Worm (Caenorhabditis elegans) whole organism, late embryonic: ENCODE data around the gene srm-5.

Experiments used
- C38D4.7 ChIP-seq: fragments of 200-800 bp; sonication (Bioruptor generic); optimal IDR thresholded peaks from 2 replicates; lab custom pipeline; 2018; ENCODE audit warnings: mild to moderate bottlenecking, missing genetic modification characterization, moderate library complexity, missing compliant biosample characterization
- K02D7.2 ChIP-seq: sonication (generic microtip); optimal IDR thresholded peaks from 2 replicates; lab custom pipeline; 2017; ENCODE audit warnings: mild to moderate bottlenecking, missing genetic modification characterization, missing compliant biosample characterization
- K09A11.1 ChIP-seq: sonication (generic microtip); optimal IDR thresholded peaks from 2 replicates; lab custom pipeline; 2017; ENCODE audit warnings: antibody characterized with exemption, mild to moderate bottlenecking, missing genetic modification characterization, missing compliant biosample characterization; ENCODE audit not compliant: insufficient read depth
- T23F11.4 ChIP-seq: fragments of 200-800 bp; sonication (Bioruptor generic); optimal IDR thresholded peaks from 2 replicates; lab custom pipeline; 2018; ENCODE audit warnings: mild to moderate bottlenecking, missing genetic modification characterization, missing compliant biosample characterization
- ama-1 ChIP-seq: fragments of 150-350 bp; optimal IDR thresholded peaks from 2 replicates; lab custom pipeline; 2014
- ceh-2 ChIP-seq: sonication (generic microtip); optimal IDR thresholded peaks from 2 replicates; lab custom pipeline; 2016; ENCODE audit warnings: missing genotype, missing genetic modification characterization, missing compliant biosample characterization
- ceh-24 ChIP-seq: sonication (generic microtip); optimal IDR thresholded peaks from 2 replicates; lab custom pipeline; 2016; ENCODE audit warnings: mild to moderate bottlenecking, missing genetic modification characterization, missing compliant biosample characterization
- ceh-34 ChIP-seq: sonication (generic microtip); optimal IDR thresholded peaks from 2 replicates; lab custom pipeline; 2016; ENCODE audit warnings: mild to moderate bottlenecking, missing genetic modification characterization, missing compliant biosample characterization
- ceh-48 ChIP-seq: sonication (generic microtip); optimal IDR thresholded peaks from 2 replicates; lab custom pipeline; 2016; ENCODE audit warnings: missing genetic modification characterization, inconsistent platforms, missing compliant biosample characterization
- ceh-6 ChIP-seq: fragments of 200-800 bp; sonication (Bioruptor generic); optimal IDR thresholded peaks from 2 replicates; lab custom pipeline; 2018; ENCODE audit warnings: mild to moderate bottlenecking, missing genetic modification characterization, missing compliant biosample characterization
- elt-2 ChIP-seq: sonication (generic microtip); optimal IDR thresholded peaks from 2 replicates; lab custom pipeline; 2016; ENCODE audit warnings: missing genetic modification reagents, missing genetic modification characterization, missing compliant biosample characterization
- ets-4 ChIP-seq: sonication (generic microtip); optimal IDR thresholded peaks from 2 replicates; lab custom pipeline; 2016; ENCODE audit warnings: missing genetic modification characterization, missing compliant biosample characterization
- fax-1 ChIP-seq: sonication (generic microtip); optimal IDR thresholded peaks from 2 replicates; lab custom pipeline; 2016; ENCODE audit warnings: missing genotype, missing genetic modification characterization, missing compliant biosample characterization
- fkh-10 ChIP-seq: fragments of 150-350 bp; optimal IDR thresholded peaks from 2 replicates; lab custom pipeline; 2014; ENCODE audit warnings: missing biosample characterization, missing genetic modification reagents, missing genetic modification characterization
- hlh-13 ChIP-seq: fragments of 200-800 bp; sonication (Bioruptor generic); optimal IDR thresholded peaks from 2 replicates; lab custom pipeline; 2018; ENCODE audit warnings: mild to moderate bottlenecking, missing genetic modification characterization, missing compliant biosample characterization
- hlh-15 ChIP-seq: sonication (generic microtip); optimal IDR thresholded peaks from 2 replicates; lab custom pipeline; 2016; ENCODE audit warnings: missing genetic modification characterization, missing compliant biosample characterization
- hlh-8 ChIP-seq: sonication (generic microtip); optimal IDR thresholded peaks from 2 replicates; lab custom pipeline; 2016; ENCODE audit warnings: missing genotype, missing genetic modification characterization, missing compliant biosample characterization
- lin-11 ChIP-seq: fragments of 200-800 bp; sonication (Bioruptor generic); optimal IDR thresholded peaks from 2 replicates; lab custom pipeline; 2018; ENCODE audit warnings: mild to moderate bottlenecking, missing genetic modification characterization, missing compliant biosample characterization
- nhr-11 ChIP-seq: fragments of 150-350 bp; optimal IDR thresholded peaks from 2 replicates; lab custom pipeline; 2014; ENCODE audit warnings: missing biosample characterization, missing genetic modification characterization
- nhr-232 ChIP-seq: sonication (generic microtip); optimal IDR thresholded peaks from 2 replicates; lab custom pipeline; 2016; ENCODE audit warnings: missing genetic modification characterization, missing compliant biosample characterization
- npax-4 ChIP-seq: sonication (generic microtip); optimal IDR thresholded peaks from 2 replicates; lab custom pipeline; 2016; ENCODE audit warnings: missing genetic modification characterization, missing compliant biosample characterization
- pag-3 ChIP-seq: sonication (generic microtip); optimal IDR thresholded peaks from 2 replicates; lab custom pipeline; 2016; ENCODE audit warnings: missing compliant biosample characterization, missing genetic modification characterization, borderline replicate concordance
- pha-2 ChIP-seq: sonication (generic microtip); optimal IDR thresholded peaks from 2 replicates; lab custom pipeline; 2017; ENCODE audit warnings: mild to moderate bottlenecking, missing genetic modification characterization, missing compliant biosample characterization
- pha-4 ChIP-seq: fragments of 150-350 bp; optimal IDR thresholded peaks from 2 replicates; lab custom pipeline; 2018; ENCODE audit warnings: missing biosample characterization, missing genetic modification reagents, missing genetic modification characterization
- pqm-1 ChIP-seq: sonication (generic microtip); optimal IDR thresholded peaks from 2 replicates; lab custom pipeline; 2016; ENCODE audit warnings: missing genetic modification characterization, missing compliant biosample characterization
- pros-1 ChIP-seq: fragments of 150-350 bp; optimal IDR thresholded peaks from 2 replicates; lab custom pipeline; 2014; ENCODE audit warnings: missing biosample characterization, missing genetic modification reagents, missing genetic modification characterization
- ref-2 ChIP-seq: sonication (generic microtip); optimal IDR thresholded peaks from 2 replicates; lab custom pipeline; 2016; ENCODE audit warnings: missing genetic modification characterization, missing compliant biosample characterization
- rnt-1 ChIP-seq: sonication (generic microtip); optimal IDR thresholded peaks from 2 replicates; lab custom pipeline; 2016; ENCODE audit warnings: missing genetic modification characterization, missing compliant biosample characterization
- sdc-2 ChIP-seq: sonication (generic microtip); optimal IDR thresholded peaks from 2 replicates; lab custom pipeline; 2016; ENCODE audit warnings: missing genotype, missing genetic modification characterization, missing compliant biosample characterization
- tbx-7 ChIP-seq: sonication (generic microtip); optimal IDR thresholded peaks from 2 replicates; lab custom pipeline; 2016; ENCODE audit warnings: missing genotype, missing genetic modification characterization, missing compliant biosample characterization
- unc-3 ChIP-seq, 2 experiments: fragments of 200-800 bp in 1 of 2; sonication (Bioruptor generic) in 1 of 2; sonication (generic microtip) in 1 of 2; conservative IDR thresholded peaks in 1 of 2; optimal IDR thresholded peaks in 1 of 2; 2 replicates each; pipeline versions ENCODE4 v1.3.6 to Lab custom; 2016 to 2022; ENCODE audit warnings: missing compliant biosample characterization in 2 of 2, missing genetic modification characterization in 2 of 2, missing genetic modification reagents in 1 of 2
- unc-55 ChIP-seq: sonication (generic microtip); optimal IDR thresholded peaks from 2 replicates; lab custom pipeline; 2017; ENCODE audit warnings: missing biosample characterization, missing genetic modification reagents, missing genetic modification characterization
- zip-5 ChIP-seq: sonication (generic microtip); optimal IDR thresholded peaks from 2 replicates; lab custom pipeline; 2016; ENCODE audit warnings: missing genetic modification characterization, missing compliant biosample characterization
- ztf-16 ChIP-seq: sonication (generic microtip); optimal IDR thresholded peaks from 2 replicates; lab custom pipeline; 2017; ENCODE audit warnings: missing genetic modification characterization, missing compliant biosample characterization

Gene srm-5

ce11 chrV:14328806-14329205 lies 6.2 kb upstream of the srm-5 start, which contains the start of gene pepm-1:
TSS of gene pepm-1 (plus strand) at chrV:14329106.
- TF ChIP-seq K09A11.1 (tag; lab: Kevin White, UChicago) (no peak), ceh-6 (GFP tag; lab: Kevin White, UChicago) (no peak), hlh-13 (GFP tag; lab: Kevin White, UChicago) (no peak), pqm-1 (tag; lab: Kevin White, UChicago) (no peak), ceh-34 (no peak), fkh-10 (no peak), lin-11 (tag; lab: Kevin White, UChicago) (no peak), zip-5 (no peak), ceh-24 (tag; lab: Kevin White, UChicago) (no peak), nhr-11 (tag; lab: Kevin White, UChicago) (no peak), ref-2 (no peak), pha-4 (tag; lab: Kevin White, UChicago) (no peak), unc-3 (GFP tag; conservative IDR thresholded peaks at IDR 0.05; lab: Robert Waterston, UW) (no peak), unc-3 (tag; optimal IDR thresholded peaks at IDR 0.05; lab: Kevin White, UChicago) (no peak), hlh-8 (no peak), nhr-232 (tag; lab: Kevin White, UChicago) (no peak), rnt-1 (tag; lab: Kevin White, UChicago) (no peak)
- TF ChIP-seq, all 69 proteins: peak for 0

DNA sequence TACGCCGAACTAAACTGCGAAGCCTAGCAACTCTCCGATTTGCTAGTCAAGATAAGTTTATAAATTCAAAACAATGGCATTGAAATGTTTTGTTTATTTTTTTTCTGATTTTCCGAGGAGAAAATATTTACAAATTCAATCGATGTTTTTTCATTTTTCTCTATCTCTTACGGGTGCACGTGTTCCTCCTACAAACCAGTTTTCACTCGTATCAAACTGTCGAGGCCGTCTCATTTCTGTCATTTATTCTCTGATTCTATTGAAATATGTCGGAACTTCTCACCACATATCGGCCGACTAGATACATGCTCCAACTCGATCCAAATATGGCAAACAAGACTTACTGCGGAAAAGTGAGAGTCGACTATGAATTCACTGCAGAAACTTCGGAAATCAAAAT lies 3.5 kb upstream of the srm-5 start, which contains the start of gene F47B8.8:
TSS of gene F47B8.8 (plus strand) at position 257 of the 400 bp plus-strand sequence.
- TF ChIP-seq lin-11 (tag; lab: Kevin White, UChicago) (no peak), npax-4 (tag; lab: Kevin White, UChicago) (no peak)

ce11 chrV:14333116-14333515 lies 1.9 kb upstream of the srm-5 start, which contains the start of gene srm-4:
TSS of gene srm-4 (plus strand) at chrV:14333416.
- TF ChIP-seq ceh-24 (tag; lab: Kevin White, UChicago): no peak
- TF ChIP-seq sdc-2 (tag; lab: Kevin White, UChicago): no peak
- no peak for TF ChIP-seq pros-1
- no peak for TF ChIP-seq hlh-13 (GFP tag; lab: Kevin White, UChicago)
- no peak for TF ChIP-seq ceh-2 (tag; lab: Kevin White, UChicago)
- no peak for TF ChIP-seq pha-4 (tag; lab: Kevin White, UChicago)
- no peak for TF ChIP-seq ets-4 (tag; lab: Kevin White, UChicago)
- no peak for TF ChIP-seq K09A11.1 (tag; lab: Kevin White, UChicago)

- TF ChIP-seq pha-2 (tag; lab: Kevin White, UChicago) (no peak), unc-3 (GFP tag; conservative IDR thresholded peaks at IDR 0.05; lab: Robert Waterston, UW) (no peak), unc-3 (tag; optimal IDR thresholded peaks at IDR 0.05; lab: Kevin White, UChicago) (no peak), ceh-24 (tag; lab: Kevin White, UChicago) (no peak), K02D7.2 (tag; lab: Kevin White, UChicago) (no peak)
Observed at ce11 chrV:14336655-14337054, 1.7 kb downstream of the srm-5 start, which contains the start of gene srm-6. TSS of gene srm-6 (plus strand) at chrV:14336955.

DNA sequence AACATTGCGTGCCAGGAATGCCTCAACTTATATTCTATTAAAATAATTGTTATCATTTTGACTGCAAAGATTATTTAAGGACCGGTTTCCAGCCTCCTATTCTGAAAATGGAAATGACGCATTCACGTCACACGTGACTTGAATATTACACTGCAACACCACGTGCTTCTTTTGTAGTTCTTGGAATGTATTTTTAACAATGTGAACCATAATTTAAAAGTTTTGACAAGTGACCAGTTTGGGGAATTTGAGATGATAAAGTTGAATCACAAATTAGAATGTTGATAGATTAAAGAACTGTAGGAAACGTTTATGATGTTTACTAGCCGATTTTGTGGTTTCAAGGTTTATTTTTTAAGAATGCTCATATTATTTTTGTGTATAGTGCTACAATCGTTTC lies 6.7 kb downstream of the srm-5 start, which contains the start of gene F47B8.10:
TSS of gene F47B8.10 (plus strand) at position 301 of the 400 bp plus-strand sequence.
- TF ChIP-seq pag-3 (tag; lab: Kevin White, UChicago) (no peak), unc-55 (GFP tag; lab: Kevin White, UChicago) (no peak), fax-1 (tag; lab: Kevin White, UChicago) (no peak), fkh-10 (no peak), elt-2 (no peak), ceh-48 (tag; lab: Kevin White, UChicago) (no peak), ztf-16 (tag; lab: Kevin White, UChicago) (no peak), ceh-34 (no peak), hlh-15 (no peak), ceh-24 (tag; lab: Kevin White, UChicago) (no peak), ref-2 (no peak), T23F11.4 (GFP tag; lab: Kevin White, UChicago) (no peak), C38D4.7 (GFP tag; lab: Kevin White, UChicago) (no peak), pqm-1 (tag; lab: Kevin White, UChicago) (no peak), tbx-7 (tag; lab: Kevin White, UChicago) (no peak), ama-1 (lab: Kevin White, UChicago) (no peak)
- TF ChIP-seq, all 69 proteins: peak for 0
